Worm (Caenorhabditis elegans) whole organism, L3 larva: ENCODE results near the gene cld-1.

ENCODE experiments used
- fkh-2 ChIP-seq: fragments of 150-350 bp; optimal IDR thresholded peaks from 2 replicates; lab custom pipeline; 2014; ENCODE audit warnings: missing biosample characterization, missing genetic modification reagents, missing genetic modification characterization
- nhr-11 ChIP-seq: fragments of 150-350 bp; optimal IDR thresholded peaks from 2 replicates; lab custom pipeline; 2014; ENCODE audit warnings: missing biosample characterization, missing genetic modification characterization
- nhr-12 ChIP-seq: fragments of 150-350 bp; optimal IDR thresholded peaks from 2 replicates; lab custom pipeline; 2014; ENCODE audit warnings: missing biosample characterization, missing genetic modification characterization
- nhr-43 ChIP-seq: sonication (generic microtip); optimal IDR thresholded peaks from 2 replicates; lab custom pipeline; 2016; ENCODE audit warnings: mild to moderate bottlenecking, missing genetic modification characterization, missing compliant biosample characterization; ENCODE audit not compliant: poor library complexity, severe bottlenecking
- nhr-77 ChIP-seq: fragments of 150-350 bp; optimal IDR thresholded peaks from 2 replicates; lab custom pipeline; 2014; ENCODE audit warnings: missing biosample characterization, missing genetic modification characterization
- unc-62 ChIP-seq: fragments of 150-350 bp; sonication (generic microtip); optimal IDR thresholded peaks from 4 replicates; lab custom pipeline; 2014; ENCODE audit warnings: missing biosample characterization, missing genetic modification reagents, missing genetic modification characterization
- ztf-11 ChIP-seq: fragments of 150-350 bp; optimal IDR thresholded peaks from 2 replicates; lab custom pipeline; 2014; ENCODE audit warnings: missing biosample characterization, missing genetic modification characterization

DNA sequence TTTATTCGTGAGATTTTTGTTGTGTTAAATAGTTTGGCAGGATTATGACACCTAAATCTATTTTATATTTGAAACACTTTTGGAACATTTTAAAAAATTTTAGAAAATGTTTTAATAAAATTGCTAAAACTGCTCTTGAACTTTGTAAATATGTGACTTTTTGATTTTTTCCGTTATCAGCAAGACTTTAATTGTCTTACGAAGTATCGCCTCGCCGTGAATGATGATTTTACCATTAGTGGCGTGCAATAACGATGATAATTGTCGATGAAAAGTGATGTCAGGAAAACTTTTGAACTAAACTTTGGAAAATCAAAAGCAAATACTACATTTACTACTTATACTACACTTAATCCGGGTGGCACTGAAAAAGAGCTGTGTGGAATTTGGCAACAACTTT lies 15.5 kb downstream of the cld-1 start:
- TF ChIP-seq ztf-11 (no peak), nhr-12 (tag; lab: Kevin White, UChicago) (no peak), nhr-11 (no peak), fkh-2 (tag; lab: Kevin White, UChicago) (no peak), nhr-77 (no peak), unc-62 (GFP tag; lab: Kevin White, UChicago) (no peak), nhr-43 (no peak)
